Fruit fly (Drosophila melanogaster): ENCODE measurements around the gene CG43844.

Gene CG43844

dm6 chr3R:21852579-21853233 is 36.6 kb upstream of the CG43844 start (continued):
- TF ChIP-seq ham (GFP tag; IDR thresholded peaks at IDR 0.05) (no peak), sens (GFP tag) (peak; percentile 67), C15 (GFP tag; IDR thresholded peaks at IDR 0.05) (no peak), Oli (tag; optimal IDR thresholded peaks at IDR 0.05) (no peak), Dp (GFP tag; optimal IDR thresholded peaks at IDR 0.05) (no peak), az2 (GFP tag; optimal IDR thresholded peaks at IDR 0.05) (no peak), CG18476 (GFP tag; optimal IDR thresholded peaks at IDR 0.05) (peak; percentile 6), dpn (GFP tag; optimal IDR thresholded peaks at IDR 0.05) (peak in 1 of 2 experiments; percentile 4), CG42726 (GFP tag; IDR thresholded peaks at IDR 0.05; ENCODE audit: partially characterized antibody) (no peak), CG17361 (GFP tag; IDR thresholded peaks at IDR 0.05) (0 out of 3 replicates have a peak, but pooled peaks have one; percentile 31), exex (tag; optimal IDR thresholded peaks at IDR 0.05) (no peak), CG12744 (GFP tag; optimal IDR thresholded peaks at IDR 0.05) (no peak), CkIIα-i1 (GFP tag; IDR thresholded peaks at IDR 0.05) (no peak), ewg (GFP tag; optimal IDR thresholded peaks at IDR 0.05) (no peak), CG1647 (GFP tag; optimal IDR thresholded peaks at IDR 0.05) (no peak), Lpt (GFP tag; optimal IDR thresholded peaks at IDR 0.05) (no peak), Myb (GFP tag; optimal IDR thresholded peaks at IDR 0.05) (peak; percentile 9), usp (GFP tag; optimal IDR thresholded peaks at IDR 0.05) (no peak), zen2 (GFP tag; IDR thresholded peaks at IDR 0.05; ENCODE audit: partially characterized antibody) (no peak), zf30C (GFP tag; optimal IDR thresholded peaks at IDR 0.05) (no peak), Mes4 (GFP tag; optimal IDR thresholded peaks at IDR 0.05) (no peak), ERR (GFP tag; optimal IDR thresholded peaks at IDR 0.05) (no peak), CG12942 (GFP tag; optimal IDR thresholded peaks at IDR 0.05) (no peak), Fer1 (GFP tag; optimal IDR thresholded peaks at IDR 0.05) (peak; percentile 23), CG7987 (GFP tag; optimal IDR thresholded peaks at IDR 0.05) (no peak), gro (GFP tag; optimal IDR thresholded peaks at IDR 0.05) (no peak), CG3726 (GFP tag; IDR thresholded peaks at IDR 0.05) (no peak), inv (GFP tag; IDR thresholded peaks at IDR 0.05; ENCODE audit: partially characterized antibody) (no peak), CG6272 (GFP tag; IDR thresholded peaks at IDR 0.05) (no peak), CG4730 (GFP tag; IDR thresholded peaks at IDR 0.05) (no peak), CG9215 (GFP tag; IDR thresholded peaks at IDR 0.05) (no peak), CG4820 (GFP tag; optimal IDR thresholded peaks at IDR 0.05) (no peak), CG31365 (tag; optimal IDR thresholded peaks at IDR 0.05) (no peak), maf-S (GFP tag; optimal IDR thresholded peaks at IDR 0.05) (no peak), disco-r (GFP tag; optimal IDR thresholded peaks at IDR 0.05) (no peak), vvl (GFP tag; IDR thresholded peaks at IDR 0.05) (peak; percentile 41; the same call in 1 of the 2 replicates), bab2 (GFP tag; optimal IDR thresholded peaks at IDR 0.05) (no peak), CG34224 (GFP tag; IDR thresholded peaks at IDR 0.05; ENCODE audit: partially characterized antibody) (no peak), Hmr (GFP tag; optimal IDR thresholded peaks at IDR 0.05) (peak; percentile 51), CG18262 (tag; optimal IDR thresholded peaks at IDR 0.05) (no peak), shn (GFP tag; optimal IDR thresholded peaks at IDR 0.05) (peak; percentile 2), H2.0 (GFP tag; IDR thresholded peaks at IDR 0.05) (no peak), ase (GFP tag; IDR thresholded peaks at IDR 0.05) (no peak), fd64A (GFP tag; optimal IDR thresholded peaks at IDR 0.05) (no peak), HmgZ (tag; optimal IDR thresholded peaks at IDR 0.05) (no peak), Dref (GFP tag; IDR thresholded peaks at IDR 0.05) (no peak), CG1603 (tag; optimal IDR thresholded peaks at IDR 0.05) (no peak), CG17612 (GFP tag; IDR thresholded peaks at IDR 0.05) (no peak), abd-A (tag; optimal IDR thresholded peaks at IDR 0.05) (no peak), gem (tag; optimal IDR thresholded peaks at IDR 0.05) (peak; percentile 60), Chrac-16 (GFP tag; optimal IDR thresholded peaks at IDR 0.05) (no peak)

Measured in whole organism, embryonic.